Fruit fly (Drosophila melanogaster): ENCODE results near the gene Polr2J.

Polr2J gene

DNA sequence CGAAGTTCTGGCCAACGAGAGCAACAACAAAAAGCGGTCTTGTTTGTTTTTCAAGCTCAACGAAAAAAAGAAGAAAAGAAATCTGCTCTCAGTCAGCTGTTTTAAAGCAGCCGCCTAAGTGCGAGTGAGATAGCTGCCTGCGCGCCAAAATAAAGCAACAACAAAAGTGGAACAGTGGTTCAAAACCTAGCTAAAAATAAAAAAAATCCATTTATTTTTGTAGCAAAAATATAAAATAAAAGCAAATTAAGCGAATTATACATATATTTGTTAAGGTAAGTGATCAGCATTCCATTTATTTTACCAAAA, 25.0 kb downstream of the Polr2J start (continued):
- no peak for TF ChIP-seq CG14860 (GFP tag; IDR thresholded peaks at IDR 0.05; ENCODE audit: partially characterized antibody)
- no peak for TF ChIP-seq mam (GFP tag; optimal IDR thresholded peaks at IDR 0.05)
- peak; percentile 84 for TF ChIP-seq ewg (GFP tag; optimal IDR thresholded peaks at IDR 0.05)
- TF ChIP-seq CG15696 (tag; optimal IDR thresholded peaks at IDR 0.05), result no peak
- TF ChIP-seq CG17802 (tag; optimal IDR thresholded peaks at IDR 0.05), result no peak
- no peak for TF ChIP-seq ase (GFP tag; IDR thresholded peaks at IDR 0.05)
- no peak for TF ChIP-seq CG1529 (GFP tag; optimal IDR thresholded peaks at IDR 0.05)
- no peak for TF ChIP-seq cad (GFP tag; optimal IDR thresholded peaks at IDR 0.05)
- TF ChIP-seq ind (GFP tag; optimal IDR thresholded peaks at IDR 0.05), result no peak
- TF ChIP-seq Ravus (GFP tag; IDR thresholded peaks at IDR 0.05), result no peak
- TF ChIP-seq fd64A (GFP tag; optimal IDR thresholded peaks at IDR 0.05), result no peak
- peak; percentile 3 for TF ChIP-seq caup (GFP tag; optimal IDR thresholded peaks at IDR 0.05; ENCODE audit: severe bottlenecking)
- peak; percentile 80; the same call in 1 of the 3 replicates for TF ChIP-seq CG34422 (GFP tag; IDR thresholded peaks at IDR 0.05)
- no peak for TF ChIP-seq CG4854 (GFP tag; optimal IDR thresholded peaks at IDR 0.05)
- TF ChIP-seq gcm (GFP tag; optimal IDR thresholded peaks at IDR 0.05), result no peak
- peak; percentile 3 for TF ChIP-seq corto (GFP tag; optimal IDR thresholded peaks at IDR 0.05)
- TF ChIP-seq CG18599 (GFP tag; optimal IDR thresholded peaks at IDR 0.05), result no peak
- no peak for TF ChIP-seq wdn (GFP tag; IDR thresholded peaks at IDR 0.05)
- TF ChIP-seq zfh2 (GFP tag; optimal IDR thresholded peaks at IDR 0.05), result no peak
- TF ChIP-seq btn (GFP tag; optimal IDR thresholded peaks at IDR 0.05), result no peak
- TF ChIP-seq C15 (GFP tag; IDR thresholded peaks at IDR 0.05), result no peak
- TF ChIP-seq ttk (GFP tag; IDR thresholded peaks at IDR 0.05), result no peak
- no peak for TF ChIP-seq CG6813 (GFP tag; optimal IDR thresholded peaks at IDR 0.05)
- TF ChIP-seq sd (tag; optimal IDR thresholded peaks at IDR 0.05), result peak; percentile 60
- TF ChIP-seq CG15269 (tag; optimal IDR thresholded peaks at IDR 0.05), result peak; percentile 30
- TF ChIP-seq al (GFP tag; IDR thresholded peaks at IDR 0.05), result no peak
- peak; percentile 29 for TF ChIP-seq stwl (tag; optimal IDR thresholded peaks at IDR 0.05)
- TF ChIP-seq CG10267 (tag; optimal IDR thresholded peaks at IDR 0.05), result no peak
- TF ChIP-seq Hsf (GFP tag; optimal IDR thresholded peaks at IDR 0.05), result no peak
- TF ChIP-seq CG18619 (GFP tag; optimal IDR thresholded peaks at IDR 0.05), result no peak
- no peak for TF ChIP-seq Six4 (GFP tag; optimal IDR thresholded peaks at IDR 0.05)
- TF ChIP-seq CG13624 (GFP tag; optimal IDR thresholded peaks at IDR 0.05), result no peak
- no peak for TF ChIP-seq CG15514 (GFP tag; optimal IDR thresholded peaks at IDR 0.05)
- peak; percentile 38; the same call in 1 of the 2 replicates for TF ChIP-seq Rfx (GFP tag; IDR thresholded peaks at IDR 0.05)
- no peak for TF ChIP-seq pum (GFP tag; optimal IDR thresholded peaks at IDR 0.05)
- TF ChIP-seq kah (GFP tag; optimal IDR thresholded peaks at IDR 0.05), result no peak
- TF ChIP-seq hbn (GFP tag; IDR thresholded peaks at IDR 0.05; ENCODE audit: partially characterized antibody), result no peak
- TF ChIP-seq CG11093 (GFP tag; IDR thresholded peaks at IDR 0.05), result no peak
- peak; percentile 26; the same call in 1 of the 2 replicates for TF ChIP-seq Adf1 (GFP tag; IDR thresholded peaks at IDR 0.05)
- no peak for TF ChIP-seq stc (GFP tag; IDR thresholded peaks at IDR 0.05)
- TF ChIP-seq CG42726 (GFP tag; IDR thresholded peaks at IDR 0.05; ENCODE audit: partially characterized antibody), result no peak
- no peak for TF ChIP-seq CG8290 (GFP tag; optimal IDR thresholded peaks at IDR 0.05)
- TF ChIP-seq CG8290 (tag; optimal IDR thresholded peaks at IDR 0.05), result no peak
- no peak for TF ChIP-seq CG8359 (GFP tag; optimal IDR thresholded peaks at IDR 0.05; ENCODE audit: borderline replicate concordance)
- TF ChIP-seq Taf1 (GFP tag; IDR thresholded peaks at IDR 0.05), result no peak
- TF ChIP-seq luna (GFP tag; optimal IDR thresholded peaks at IDR 0.05), result no peak
- no peak for TF ChIP-seq Hmx (GFP tag; optimal IDR thresholded peaks at IDR 0.05)
- TF ChIP-seq CG17568 (GFP tag; optimal IDR thresholded peaks at IDR 0.05), result peak; percentile 5
- no peak for TF ChIP-seq CG4730 (GFP tag; IDR thresholded peaks at IDR 0.05)
- TF ChIP-seq CG7556 (GFP tag; optimal IDR thresholded peaks at IDR 0.05), result no peak
- no peak for TF ChIP-seq insv (GFP tag; optimal IDR thresholded peaks at IDR 0.05)
- TF ChIP-seq cwo (GFP tag; optimal IDR thresholded peaks at IDR 0.05), result no peak
